Fruit fly (Drosophila melanogaster): Measurements from ENCODE around the gene Ge-1.

Ge-1 gene

dm6 chr2L:11123499-11123898 lies 22.8 kb upstream of the Ge-1 start, which contains the start of the genes Csl4 and Nup160 (continued):
- TF ChIP-seq inv (GFP tag; IDR thresholded peaks at IDR 0.05; ENCODE audit: partially characterized antibody): no peak
- peak; percentile 93 for TF ChIP-seq CG2120 (GFP tag; optimal IDR thresholded peaks at IDR 0.05)
- TF ChIP-seq wek (GFP tag; optimal IDR thresholded peaks at IDR 0.05): no peak
- TF ChIP-seq Bdp1 (GFP tag; optimal IDR thresholded peaks at IDR 0.05): peak; percentile 74
- TF ChIP-seq CG31388 (GFP tag; optimal IDR thresholded peaks at IDR 0.05): peak; percentile 42
- TF ChIP-seq sens-2 (GFP tag; IDR thresholded peaks at IDR 0.05): no peak
- TF ChIP-seq unc-4 (GFP tag; IDR thresholded peaks at IDR 0.05; ENCODE audit: partially characterized antibody): 0 out of 2 replicates have a peak, but pooled peaks have one; percentile 29
- peak; percentile 52 for TF ChIP-seq CG12299 (tag; optimal IDR thresholded peaks at IDR 0.05)
- no peak for TF ChIP-seq CG10274 (GFP tag; optimal IDR thresholded peaks at IDR 0.05)
- peak; percentile 77 for TF ChIP-seq CG14710 (tag; optimal IDR thresholded peaks at IDR 0.05)
- peak; percentile 3 for TF ChIP-seq jing (GFP tag; optimal IDR thresholded peaks at IDR 0.05)
- TF ChIP-seq CG4820 (GFP tag; optimal IDR thresholded peaks at IDR 0.05): peak; percentile 69
- TF ChIP-seq Poxn (GFP tag; IDR thresholded peaks at IDR 0.05): no peak; the same call in 1 of the 2 replicates
- peak; percentile 68 for TF ChIP-seq tup (GFP tag; optimal IDR thresholded peaks at IDR 0.05)
- peak; percentile 64 for TF ChIP-seq CG17829 (tag; optimal IDR thresholded peaks at IDR 0.05)
- TF ChIP-seq Blimp-1 (GFP tag; optimal IDR thresholded peaks at IDR 0.05): no peak
- peak; percentile 60 for TF ChIP-seq ERR (GFP tag; optimal IDR thresholded peaks at IDR 0.05)
- TF ChIP-seq CG43689 (GFP tag; IDR thresholded peaks at IDR 0.05): no peak; the same call in 1 of the 2 replicates
- no peak for TF ChIP-seq CG12769 (tag; optimal IDR thresholded peaks at IDR 0.05)
- TF ChIP-seq CG32532 (GFP tag; IDR thresholded peaks at IDR 0.05): peak; percentile 86
- TF ChIP-seq Lhr (GFP tag; optimal IDR thresholded peaks at IDR 0.05): peak; percentile 25
- TF ChIP-seq sisA (GFP tag; IDR thresholded peaks at IDR 0.05): peak; percentile 61
- TF ChIP-seq CG33213 (GFP tag; optimal IDR thresholded peaks at IDR 0.05): peak; percentile 78
- TF ChIP-seq onecut (GFP tag; IDR thresholded peaks at IDR 0.05): no peak
- TF ChIP-seq CG33557 (GFP tag; optimal IDR thresholded peaks at IDR 0.05): peak; percentile 37
- peak; percentile 84 for TF ChIP-seq YL-1 (GFP tag; optimal IDR thresholded peaks at IDR 0.05)
- no peak for TF ChIP-seq ac (GFP tag; optimal IDR thresholded peaks at IDR 0.05)
- TF ChIP-seq tx (GFP tag; optimal IDR thresholded peaks at IDR 0.05): peak; percentile 83
- TF ChIP-seq nerfin-1 (tag; optimal IDR thresholded peaks at IDR 0.05): no peak
- TF ChIP-seq CG2129 (GFP tag; IDR thresholded peaks at IDR 0.05; ENCODE audit: partially characterized antibody): no peak
- peak; percentile 40 for TF ChIP-seq Spps (tag; optimal IDR thresholded peaks at IDR 0.05)
- TF ChIP-seq p53 (GFP tag; optimal IDR thresholded peaks at IDR 0.05): peak; percentile 71
- peak; percentile 71 for TF ChIP-seq Drgx (GFP tag; IDR thresholded peaks at IDR 0.05)
- no peak for TF ChIP-seq nerfin-2 (GFP tag; IDR thresholded peaks at IDR 0.05; ENCODE audit: partially characterized antibody)
- no peak for TF ChIP-seq HLHmδ (GFP tag; optimal IDR thresholded peaks at IDR 0.05)
- no peak for TF ChIP-seq CG32767 (GFP tag; IDR thresholded peaks at IDR 0.05)
- TF ChIP-seq CG4404 (GFP tag; IDR thresholded peaks at IDR 0.05): peak; percentile 18; the same call in 1 of the 2 replicates
- TF ChIP-seq CG7786 (GFP tag; optimal IDR thresholded peaks at IDR 0.05): peak; percentile 88
- peak; percentile 84 for TF ChIP-seq her (GFP tag; optimal IDR thresholded peaks at IDR 0.05)
- TF ChIP-seq sqz (GFP tag; optimal IDR thresholded peaks at IDR 0.05): no peak
- no peak for TF ChIP-seq CG8281 (tag; optimal IDR thresholded peaks at IDR 0.05)
- TF ChIP-seq trh (GFP tag; optimal IDR thresholded peaks at IDR 0.05): peak; percentile 28
- TF ChIP-seq CG14965 (GFP tag; optimal IDR thresholded peaks at IDR 0.05; ENCODE audit: borderline replicate concordance): no peak
- TF ChIP-seq zfh2 (GFP tag; optimal IDR thresholded peaks at IDR 0.05): peak; percentile 89
- TF ChIP-seq Abd-B (GFP tag; optimal IDR thresholded peaks at IDR 0.05): peak; percentile 65
- TF ChIP-seq tll (GFP tag; optimal IDR thresholded peaks at IDR 0.05): no peak
- no peak for TF ChIP-seq CG31365 (tag; optimal IDR thresholded peaks at IDR 0.05)
- TF ChIP-seq C15 (GFP tag; IDR thresholded peaks at IDR 0.05): no peak
- no peak for TF ChIP-seq chinmo (GFP tag; IDR thresholded peaks at IDR 0.05; ENCODE audit: partially characterized antibody)
- TF ChIP-seq CG17361 (GFP tag; IDR thresholded peaks at IDR 0.05): no peak

Measured in whole organism, embryonic.